Worm (Caenorhabditis elegans) whole organism, L4 larva: ENCODE measurements around the gene B0281.3.

Experiments
- R02D3.7 ChIP-seq: fragments of 150-350 bp; sonication (generic microtip); optimal IDR thresholded peaks from 3 replicates; lab custom pipeline; 2014; ENCODE audit warnings: missing biosample characterization, missing genetic modification characterization
- T20F7.1 ChIP-seq: fragments of 200-800 bp; sonication (Bioruptor generic); optimal IDR thresholded peaks from 2 replicates; lab custom pipeline; 2018; ENCODE audit warnings: mild to moderate bottlenecking, missing genetic modification characterization, missing compliant biosample characterization
- T26A8.4 ChIP-seq: fragments of 200-800 bp; sonication (Bioruptor generic); IDR thresholded peaks from 2 replicates; pipeline ENCODE4 v1.3.6; 2022; ENCODE audit warnings: missing genetic modification characterization, missing compliant biosample characterization
- Y105C5A.15 ChIP-seq: fragments of 200-800 bp; sonication (Bioruptor generic); IDR thresholded peaks from 2 replicates; pipeline ENCODE4 v1.3.6; 2022; ENCODE audit warnings: missing genetic modification characterization, missing compliant biosample characterization
- Y48G9A.11 ChIP-seq: fragments of 200-800 bp; sonication (Bioruptor generic); IDR thresholded peaks from 2 replicates; pipeline ENCODE4 v1.3.6; 2022; ENCODE audit warnings: missing genetic modification reagents, missing genetic modification characterization, missing compliant biosample characterization
- ZK546.5 ChIP-seq, 2 experiments: sonication (generic microtip); optimal IDR thresholded peaks; 2 replicates each; lab custom pipeline; 2017; ENCODE audit warnings: missing biosample characterization in 2 of 2, missing genetic modification characterization in 2 of 2
- aha-1 ChIP-seq: fragments of 150-350 bp; peaks from one replicate; lab custom pipeline; 2014; ENCODE audit warnings: missing biosample characterization, missing genetic modification characterization
- arid-1 ChIP-seq: fragments of 200-800 bp; sonication (Bioruptor generic); conservative IDR thresholded peaks from 2 replicates; pipeline ENCODE4 v1.3.6; 2022; ENCODE audit warnings: missing genetic modification reagents, missing genetic modification characterization, missing compliant biosample characterization
- ceh-32 ChIP-seq: sonication (generic microtip); optimal IDR thresholded peaks from 2 replicates; lab custom pipeline; 2016; ENCODE audit warnings: mild to moderate bottlenecking, missing genetic modification characterization, missing compliant biosample characterization; ENCODE audit not compliant: poor library complexity
- ceh-44 ChIP-seq: fragments of 200-800 bp; sonication (Bioruptor generic); IDR thresholded peaks from 2 replicates; pipeline ENCODE4 v1.3.6; 2022; ENCODE audit warnings: missing genetic modification reagents, missing genetic modification characterization, missing compliant biosample characterization
- ceh-62 ChIP-seq: sonication (generic microtip); optimal IDR thresholded peaks from 2 replicates; lab custom pipeline; 2017; ENCODE audit warnings: missing biosample characterization, missing genetic modification characterization
- ceh-82 ChIP-seq: sonication (generic microtip); optimal IDR thresholded peaks from 2 replicates; lab custom pipeline; 2017; ENCODE audit warnings: missing biosample characterization, missing genetic modification characterization
- ces-1 ChIP-seq: fragments of 150-350 bp; sonication (generic microtip); optimal IDR thresholded peaks from 4 replicates; lab custom pipeline; 2014; ENCODE audit warnings: missing biosample characterization, missing genetic modification reagents, missing genetic modification characterization
- ctbp-1 ChIP-seq: fragments of 200-800 bp; sonication (Bioruptor generic); IDR thresholded peaks from 2 replicates; pipeline ENCODE4 v1.3.6; 2022; ENCODE audit warnings: missing genetic modification reagents, missing genetic modification characterization, missing compliant biosample characterization
- daf-12 ChIP-seq: fragments of 150-350 bp; optimal IDR thresholded peaks from 2 replicates; lab custom pipeline; 2014; ENCODE audit warnings: missing biosample characterization, missing genetic modification reagents, missing genetic modification characterization
- daf-16 ChIP-seq, 3 experiments: sonication (generic microtip); optimal IDR thresholded peaks; 2 replicates each; lab custom pipeline; 2016 to 2017; ENCODE audit warnings: missing genetic modification characterization in 3 of 3, missing genetic modification reagents in 3 of 3, mild to moderate bottlenecking in 2 of 3, missing compliant biosample characterization in 2 of 3, missing biosample characterization in 1 of 3, moderate library complexity in 1 of 3
- daf-19 ChIP-seq: fragments of 200-800 bp; sonication (Bioruptor generic); conservative IDR thresholded peaks from 2 replicates; pipeline ENCODE4 v1.3.6; 2022; ENCODE audit warnings: missing genetic modification characterization, missing compliant biosample characterization
- daf-8 ChIP-seq: fragments of 200-800 bp; sonication (Bioruptor generic); IDR thresholded peaks from 2 replicates; pipeline ENCODE4 v1.3.6; 2022; ENCODE audit warnings: missing genetic modification characterization, missing compliant biosample characterization
- dmd-6 ChIP-seq: fragments of 200-800 bp; sonication (Bioruptor generic); IDR thresholded peaks from 2 replicates; pipeline ENCODE4 v1.3.6; 2022; ENCODE audit warnings: missing genetic modification reagents, missing genetic modification characterization, missing compliant biosample characterization
- dmd-9 ChIP-seq: fragments of 200-800 bp; sonication (Bioruptor generic); IDR thresholded peaks from 2 replicates; pipeline ENCODE4 v1.3.6; 2022; ENCODE audit warnings: missing genetic modification reagents, missing genetic modification characterization, missing compliant biosample characterization
- dpl-1 ChIP-seq: fragments of 150-350 bp; optimal IDR thresholded peaks from 2 replicates; lab custom pipeline; 2014; ENCODE audit warnings: missing biosample characterization, missing genetic modification reagents, missing genetic modification characterization
- duxl-1 ChIP-seq: sonication (generic microtip); optimal IDR thresholded peaks from 2 replicates; lab custom pipeline; 2016; ENCODE audit warnings: mild to moderate bottlenecking, missing genetic modification characterization, moderate library complexity, missing compliant biosample characterization; ENCODE audit not compliant: poor library complexity
- dve-1 ChIP-seq: sonication (generic microtip); optimal IDR thresholded peaks from 2 replicates; lab custom pipeline; 2017; ENCODE audit warnings: antibody characterized with exemption, mild to moderate bottlenecking, missing genetic modification characterization, missing compliant biosample characterization; ENCODE audit not compliant: insufficient read depth
- fos-1 ChIP-seq: fragments of 150-350 bp; optimal IDR thresholded peaks from 2 replicates; lab custom pipeline; 2014; ENCODE audit warnings: missing biosample characterization, missing genetic modification characterization
- hlh-11 ChIP-seq: fragments of 200-800 bp; sonication (Bioruptor generic); optimal IDR thresholded peaks from 2 replicates; lab custom pipeline; 2018; ENCODE audit warnings: mild to moderate bottlenecking, missing genetic modification characterization, missing compliant biosample characterization
- hlh-30 ChIP-seq: sonication (generic microtip); optimal IDR thresholded peaks from 2 replicates; lab custom pipeline; 2017; ENCODE audit warnings: antibody characterized with exemption, mild to moderate bottlenecking, missing genetic modification characterization, missing compliant biosample characterization; ENCODE audit not compliant: insufficient read depth
- lin-1 ChIP-seq: fragments of 200-800 bp; sonication (Bioruptor generic); IDR thresholded peaks from 2 replicates; pipeline ENCODE4 v1.3.6; 2022; ENCODE audit warnings: missing genetic modification reagents, missing genetic modification characterization, missing compliant biosample characterization
- lir-3 ChIP-seq: sonication (generic microtip); optimal IDR thresholded peaks from 2 replicates; lab custom pipeline; 2016; ENCODE audit warnings: mild to moderate bottlenecking, missing genetic modification characterization, missing compliant biosample characterization
- lsy-2 ChIP-seq, 2 experiments: fragments of 150-350 bp in 1 of 2; sonication (generic microtip) in 1 of 2; optimal IDR thresholded peaks; 2 replicates each; lab custom pipeline; 2014 to 2017; ENCODE audit warnings: missing biosample characterization in 2 of 2, missing genetic modification characterization in 2 of 2
- mdt-29 ChIP-seq: fragments of 200-800 bp; sonication (Bioruptor generic); IDR thresholded peaks from 2 replicates; pipeline ENCODE4 v1.3.6; 2022; ENCODE audit warnings: missing genetic modification reagents, missing genetic modification characterization, missing compliant biosample characterization
- mep-1 ChIP-seq: fragments of 150-350 bp; sonication (generic microtip); optimal IDR thresholded peaks from 3 replicates; lab custom pipeline; 2014; ENCODE audit warnings: missing biosample characterization, missing genetic modification characterization
- mxl-2 ChIP-seq: fragments of 200-800 bp; sonication (Bioruptor generic); conservative IDR thresholded peaks from 2 replicates; pipeline ENCODE4 v1.3.6; 2022; ENCODE audit warnings: missing genetic modification reagents, missing genetic modification characterization, missing compliant biosample characterization
- mxl-3 ChIP-seq: fragments of 200-800 bp; sonication (Bioruptor generic); optimal IDR thresholded peaks from 2 replicates; lab custom pipeline; 2018; ENCODE audit warnings: mild to moderate bottlenecking, missing genetic modification characterization, missing compliant biosample characterization
- nhr-10 ChIP-seq: fragments of 150-350 bp; optimal IDR thresholded peaks from 2 replicates; lab custom pipeline; 2014; ENCODE audit warnings: missing biosample characterization, missing genetic modification characterization
- nhr-25 ChIP-seq: sonication (generic microtip); optimal IDR thresholded peaks from 2 replicates; lab custom pipeline; 2017; ENCODE audit warnings: missing genetic modification characterization, mild to moderate bottlenecking, missing compliant biosample characterization, antibody characterized with exemption, moderate library complexity, borderline replicate concordance; ENCODE audit not compliant: insufficient read depth
- nhr-28 ChIP-seq: fragments of 150-350 bp; optimal IDR thresholded peaks from 2 replicates; lab custom pipeline; 2014; ENCODE audit warnings: missing biosample characterization, missing genetic modification characterization
- nhr-48 ChIP-seq: sonication (generic microtip); optimal IDR thresholded peaks from 2 replicates; lab custom pipeline; 2016; ENCODE audit warnings: mild to moderate bottlenecking, missing genetic modification characterization, missing compliant biosample characterization
- php-3 ChIP-seq: fragments of 200-800 bp; sonication (Bioruptor generic); IDR thresholded peaks from 2 replicates; pipeline ENCODE4 v1.3.6; 2022; ENCODE audit warnings: missing genetic modification reagents, missing genetic modification characterization, missing compliant biosample characterization
- pqm-1 ChIP-seq: sonication (generic microtip); optimal IDR thresholded peaks from 2 replicates; lab custom pipeline; 2017; ENCODE audit warnings: missing biosample characterization, missing genetic modification characterization
- spr-3 ChIP-seq: fragments of 200-800 bp; sonication (Bioruptor generic); optimal IDR thresholded peaks from 2 replicates; lab custom pipeline; 2018; ENCODE audit warnings: mild to moderate bottlenecking, missing genetic modification characterization, missing compliant biosample characterization
- tag-97 ChIP-seq: fragments of 200-800 bp; sonication (Bioruptor generic); IDR thresholded peaks from 2 replicates; pipeline ENCODE4 v1.3.6; 2022; ENCODE audit warnings: missing genetic modification characterization, missing compliant biosample characterization
- tra-1 ChIP-seq: fragments of 200-800 bp; sonication (Bioruptor generic); IDR thresholded peaks from 2 replicates; pipeline ENCODE4 v1.3.6; 2022; ENCODE audit warnings: missing genetic modification reagents, missing genetic modification characterization, missing compliant biosample characterization
- zfp-2 ChIP-seq: sonication (generic microtip); optimal IDR thresholded peaks from 2 replicates; lab custom pipeline; 2016; ENCODE audit warnings: mild to moderate bottlenecking, missing genetic modification characterization, missing compliant biosample characterization
- zip-11 ChIP-seq: fragments of 200-800 bp; sonication (Bioruptor generic); IDR thresholded peaks from 2 replicates; pipeline ENCODE4 v1.3.6; 2022; ENCODE audit warnings: missing genetic modification characterization, missing compliant biosample characterization
- ztf-11 ChIP-seq: fragments of 150-350 bp; optimal IDR thresholded peaks from 2 replicates; lab custom pipeline; 2014; ENCODE audit warnings: missing biosample characterization, missing genetic modification characterization

Gene B0281.3

DNA sequence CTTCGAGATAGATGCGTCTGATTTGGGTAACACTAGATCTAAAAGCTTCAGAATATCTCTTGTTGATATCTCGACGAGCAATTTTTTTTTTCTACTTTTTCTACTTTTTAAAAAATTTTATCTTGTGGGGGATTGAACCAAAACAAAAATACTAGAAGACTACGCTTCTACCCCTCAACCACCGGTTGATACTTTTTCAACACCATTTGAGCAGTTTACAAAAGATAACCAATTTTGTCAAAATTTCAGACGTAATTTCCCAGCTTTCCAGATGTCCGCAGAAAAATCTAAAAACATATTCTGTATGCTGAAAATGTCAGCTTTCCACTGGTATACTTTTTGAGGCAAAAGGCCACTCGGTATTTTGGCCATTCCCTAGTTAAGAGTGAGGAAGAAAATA, 2.3 kb upstream of the B0281.3 start:
- TF ChIP-seq aha-1 (tag; lab: Kevin White, UChicago) (peak; percentile 23), ceh-32 (tag; lab: Kevin White, UChicago) (no peak)

DNA sequence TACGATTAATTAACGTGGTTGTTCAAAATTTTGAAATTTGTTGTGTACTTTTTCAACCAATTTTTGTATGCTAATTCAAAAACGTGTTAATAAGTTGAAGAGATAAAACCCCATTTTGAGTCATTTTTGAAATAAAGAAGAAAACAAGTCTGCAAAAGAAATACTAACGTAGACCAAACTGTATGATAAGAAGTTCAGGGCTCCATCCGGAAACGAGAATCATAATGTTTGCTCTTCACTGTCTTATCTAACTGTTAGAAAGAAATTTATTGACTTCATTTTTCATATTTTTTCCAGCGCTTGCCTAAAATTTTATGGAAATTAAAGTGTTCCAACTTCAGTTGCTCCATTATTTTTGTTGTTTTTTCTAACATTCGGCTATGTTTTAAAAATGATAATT, 1.3 kb upstream of the B0281.3 start:
- TF ChIP-seq aha-1 (tag; lab: Kevin White, UChicago): peak; percentile 10
- no peak for TF ChIP-seq zfp-2
- TF ChIP-seq duxl-1 (tag; lab: Kevin White, UChicago): no peak
- no peak for TF ChIP-seq dmd-9 (GFP tag; lab: Robert Waterston, UW)
- TF ChIP-seq lin-1 (GFP tag; lab: Robert Waterston, UW): peak; percentile 26; the same call in 1 of the 2 replicates
- no peak for TF ChIP-seq daf-19 (GFP tag; lab: Robert Waterston, UW)
- no peak for TF ChIP-seq dpl-1
- TF ChIP-seq mep-1 (tag; lab: Kevin White, UChicago): no peak
- TF ChIP-seq ceh-44 (GFP tag; lab: Robert Waterston, UW): no peak
- no peak for TF ChIP-seq mdt-29 (GFP tag; lab: Robert Waterston, UW)
- no peak for TF ChIP-seq arid-1 (GFP tag; lab: Robert Waterston, UW)
- TF ChIP-seq lir-3 (tag; lab: Kevin White, UChicago): no peak
- no peak for TF ChIP-seq dve-1
- TF ChIP-seq T26A8.4 (GFP tag; lab: Robert Waterston, UW): no peak
- peak; percentile 93 for TF ChIP-seq pqm-1 (tag; lab: Kevin White, UChicago)
- no peak for TF ChIP-seq daf-12 (tag; lab: Kevin White, UChicago)
- no peak for TF ChIP-seq tag-97 (GFP tag; lab: Robert Waterston, UW)
- no peak for TF ChIP-seq zip-11 (GFP tag; lab: Robert Waterston, UW)
- no peak for TF ChIP-seq spr-3 (GFP tag; lab: Kevin White, UChicago)
- no peak for TF ChIP-seq ceh-62 (tag; lab: Kevin White, UChicago)
- no peak for TF ChIP-seq T20F7.1
- no peak for TF ChIP-seq ctbp-1 (GFP tag; lab: Robert Waterston, UW)
- no peak for TF ChIP-seq hlh-11 (tag; lab: Kevin White, UChicago)
- no peak for TF ChIP-seq daf-16 (GFP tag; optimal IDR thresholded peaks at IDR 0.05; lab: Kevin White, UChicago)
- TF ChIP-seq daf-16 (tag; optimal IDR thresholded peaks at IDR 0.05; lab: Kevin White, UChicago): peak; percentile 52
- TF ChIP-seq mxl-3: no peak
- no peak for TF ChIP-seq Y105C5A.15 (GFP tag; lab: Robert Waterston, UW)
- TF ChIP-seq hlh-30 (tag; lab: Kevin White, UChicago): no peak
- TF ChIP-seq ces-1 (GFP tag; lab: Kevin White, UChicago): no peak
- TF ChIP-seq Y48G9A.11 (GFP tag; lab: Robert Waterston, UW): no peak
- no peak for TF ChIP-seq R02D3.7 (tag; lab: Kevin White, UChicago)
- no peak for TF ChIP-seq daf-8 (GFP tag; lab: Robert Waterston, UW)
- TF ChIP-seq mxl-2 (GFP tag; lab: Robert Waterston, UW): no peak
- TF ChIP-seq ZK546.5 (tag; optimal IDR thresholded peaks at IDR 0.05; lab: Kevin White, UChicago): no peak
- no peak for TF ChIP-seq nhr-25
- TF ChIP-seq tra-1 (GFP tag; lab: Robert Waterston, UW): no peak
- no peak for TF ChIP-seq ztf-11 (tag; lab: Kevin White, UChicago)
- no peak for TF ChIP-seq nhr-48
- peak; percentile 61 for TF ChIP-seq nhr-28 (tag; lab: Kevin White, UChicago)
- no peak for TF ChIP-seq ceh-82 (tag; lab: Kevin White, UChicago)
- no peak for TF ChIP-seq nhr-10 (tag; lab: Kevin White, UChicago)
- TF ChIP-seq dmd-6 (GFP tag; lab: Robert Waterston, UW): peak; percentile 10; the same call in 1 of the 2 replicates
- no peak for TF ChIP-seq lsy-2 (tag; optimal IDR thresholded peaks at IDR 0.05; lab: Kevin White, UChicago)
- no peak for TF ChIP-seq fos-1 (tag; lab: Kevin White, UChicago)
- no peak for TF ChIP-seq php-3 (GFP tag; lab: Robert Waterston, UW)
